Worm (Caenorhabditis elegans) whole organism, L4 larva: ENCODE data around the gene nduf-9.

Experiments
- F26F4.8 ChIP-seq: fragments of 200-800 bp; sonication (Bioruptor generic); conservative IDR thresholded peaks from 2 replicates; pipeline ENCODE4 v1.3.6; 2022; ENCODE audit warnings: missing genetic modification characterization, missing compliant biosample characterization
- F37D6.2 ChIP-seq: sonication (generic microtip); optimal IDR thresholded peaks from 2 replicates; lab custom pipeline; 2016; ENCODE audit warnings: mild to moderate bottlenecking, missing genetic modification characterization, missing compliant biosample characterization
- F44E2.7 ChIP-seq: fragments of 200-800 bp; sonication (Bioruptor generic); IDR thresholded peaks from 2 replicates; pipeline ENCODE4 v2.1.2; 2022; ENCODE audit warnings: missing genetic modification characterization, missing compliant biosample characterization
- R02D3.7 ChIP-seq: fragments of 150-350 bp; sonication (generic microtip); optimal IDR thresholded peaks from 3 replicates; lab custom pipeline; 2014; ENCODE audit warnings: missing biosample characterization, missing genetic modification characterization
- Y105C5A.15 ChIP-seq: fragments of 200-800 bp; sonication (Bioruptor generic); IDR thresholded peaks from 2 replicates; pipeline ENCODE4 v1.3.6; 2022; ENCODE audit warnings: missing genetic modification characterization, missing compliant biosample characterization
- Y48G9A.11 ChIP-seq: fragments of 200-800 bp; sonication (Bioruptor generic); IDR thresholded peaks from 2 replicates; pipeline ENCODE4 v1.3.6; 2022; ENCODE audit warnings: missing genetic modification reagents, missing genetic modification characterization, missing compliant biosample characterization
- ZK337.2 ChIP-seq: fragments of 200-800 bp; sonication (Bioruptor generic); IDR thresholded peaks from 2 replicates; pipeline ENCODE4 v1.3.6; 2022; ENCODE audit warnings: missing genetic modification reagents, missing genetic modification characterization, missing compliant biosample characterization
- ceh-32 ChIP-seq: sonication (generic microtip); optimal IDR thresholded peaks from 2 replicates; lab custom pipeline; 2016; ENCODE audit warnings: mild to moderate bottlenecking, missing genetic modification characterization, missing compliant biosample characterization; ENCODE audit not compliant: poor library complexity
- daf-16 ChIP-seq, 3 experiments: sonication (generic microtip); optimal IDR thresholded peaks; 2 replicates each; lab custom pipeline; 2016 to 2017; ENCODE audit warnings: missing genetic modification characterization in 3 of 3, missing genetic modification reagents in 3 of 3, mild to moderate bottlenecking in 2 of 3, missing compliant biosample characterization in 2 of 3, missing biosample characterization in 1 of 3, moderate library complexity in 1 of 3
- daf-19 ChIP-seq: fragments of 200-800 bp; sonication (Bioruptor generic); conservative IDR thresholded peaks from 2 replicates; pipeline ENCODE4 v1.3.6; 2022; ENCODE audit warnings: missing genetic modification characterization, missing compliant biosample characterization
- daf-8 ChIP-seq: fragments of 200-800 bp; sonication (Bioruptor generic); IDR thresholded peaks from 2 replicates; pipeline ENCODE4 v1.3.6; 2022; ENCODE audit warnings: missing genetic modification characterization, missing compliant biosample characterization
- dmd-8 ChIP-seq: fragments of 200-800 bp; sonication (Bioruptor generic); IDR thresholded peaks from 2 replicates; pipeline ENCODE4 v1.3.6; 2022; ENCODE audit warnings: missing genetic modification characterization, missing compliant biosample characterization
- dmd-9 ChIP-seq: fragments of 200-800 bp; sonication (Bioruptor generic); IDR thresholded peaks from 2 replicates; pipeline ENCODE4 v1.3.6; 2022; ENCODE audit warnings: missing genetic modification reagents, missing genetic modification characterization, missing compliant biosample characterization
- duxl-1 ChIP-seq: sonication (generic microtip); optimal IDR thresholded peaks from 2 replicates; lab custom pipeline; 2016; ENCODE audit warnings: mild to moderate bottlenecking, missing genetic modification characterization, moderate library complexity, missing compliant biosample characterization; ENCODE audit not compliant: poor library complexity
- dve-1 ChIP-seq: sonication (generic microtip); optimal IDR thresholded peaks from 2 replicates; lab custom pipeline; 2017; ENCODE audit warnings: antibody characterized with exemption, mild to moderate bottlenecking, missing genetic modification characterization, missing compliant biosample characterization; ENCODE audit not compliant: insufficient read depth
- egl-27 ChIP-seq: sonication (generic microtip); optimal IDR thresholded peaks from 3 replicates; lab custom pipeline; 2017; ENCODE audit warnings: missing biosample characterization, missing genetic modification reagents, missing genetic modification characterization
- egl-43 ChIP-seq: fragments of 200-800 bp; sonication (Bioruptor generic); IDR thresholded peaks from 2 replicates; pipeline ENCODE4 v1.3.6; 2022; ENCODE audit warnings: missing genetic modification reagents, missing genetic modification characterization, missing compliant biosample characterization
- hif-1 ChIP-seq, 2 experiments: sonication (generic microtip); optimal IDR thresholded peaks; 2 replicates each; lab custom pipeline; 2016 to 2017; ENCODE audit warnings: missing compliant biosample characterization in 2 of 2, missing genetic modification characterization in 2 of 2, missing genetic modification reagents in 2 of 2, missing genotype in 2 of 2, mild to moderate bottlenecking in 1 of 2
- hmg-1.1 ChIP-seq: fragments of 200-800 bp; sonication (Bioruptor generic); IDR thresholded peaks from 2 replicates; pipeline ENCODE4 v1.3.6; 2022; ENCODE audit warnings: missing genetic modification reagents, missing genetic modification characterization, missing compliant biosample characterization
- jun-1 ChIP-seq: fragments of 150-350 bp; optimal IDR thresholded peaks from 2 replicates; lab custom pipeline; 2014; ENCODE audit warnings: missing biosample characterization, missing genetic modification reagents, missing genetic modification characterization
- lin-1 ChIP-seq: fragments of 200-800 bp; sonication (Bioruptor generic); IDR thresholded peaks from 2 replicates; pipeline ENCODE4 v1.3.6; 2022; ENCODE audit warnings: missing genetic modification reagents, missing genetic modification characterization, missing compliant biosample characterization
- lin-15B ChIP-seq: fragments of 150-350 bp; sonication (generic microtip); optimal IDR thresholded peaks from 3 replicates; lab custom pipeline; 2014; ENCODE audit warnings: missing biosample characterization, missing genetic modification characterization
- lin-39 ChIP-seq: fragments of 150-350 bp; optimal IDR thresholded peaks from 2 replicates; lab custom pipeline; 2014; ENCODE audit warnings: missing biosample characterization, missing genetic modification reagents, missing genetic modification characterization
- lir-3 ChIP-seq: sonication (generic microtip); optimal IDR thresholded peaks from 2 replicates; lab custom pipeline; 2016; ENCODE audit warnings: mild to moderate bottlenecking, missing genetic modification characterization, missing compliant biosample characterization
- lsy-2 ChIP-seq, 2 experiments: fragments of 150-350 bp in 1 of 2; sonication (generic microtip) in 1 of 2; optimal IDR thresholded peaks; 2 replicates each; lab custom pipeline; 2014 to 2017; ENCODE audit warnings: missing biosample characterization in 2 of 2, missing genetic modification characterization in 2 of 2
- madf-5 ChIP-seq, 2 experiments: fragments of 200-800 bp; sonication (Bioruptor generic); IDR thresholded peaks; 2 replicates each; pipeline ENCODE4 v1.3.6; 2022; ENCODE audit warnings: missing compliant biosample characterization in 2 of 2, missing genetic modification characterization in 2 of 2
- madf-9 ChIP-seq: fragments of 200-800 bp; sonication (Bioruptor generic); conservative IDR thresholded peaks from 2 replicates; pipeline ENCODE4 v1.3.6; 2022; ENCODE audit warnings: missing genetic modification reagents, missing genetic modification characterization, missing compliant biosample characterization
- mdt-29 ChIP-seq: fragments of 200-800 bp; sonication (Bioruptor generic); IDR thresholded peaks from 2 replicates; pipeline ENCODE4 v1.3.6; 2022; ENCODE audit warnings: missing genetic modification reagents, missing genetic modification characterization, missing compliant biosample characterization
- mep-1 ChIP-seq: fragments of 150-350 bp; sonication (generic microtip); optimal IDR thresholded peaks from 3 replicates; lab custom pipeline; 2014; ENCODE audit warnings: missing biosample characterization, missing genetic modification characterization
- nhr-10 ChIP-seq: fragments of 150-350 bp; optimal IDR thresholded peaks from 2 replicates; lab custom pipeline; 2014; ENCODE audit warnings: missing biosample characterization, missing genetic modification characterization
- nhr-111 ChIP-seq: fragments of 200-800 bp; sonication (Bioruptor generic); optimal IDR thresholded peaks from 2 replicates; lab custom pipeline; 2018; ENCODE audit warnings: mild to moderate bottlenecking, missing genetic modification characterization, missing compliant biosample characterization
- nhr-28 ChIP-seq: fragments of 150-350 bp; optimal IDR thresholded peaks from 2 replicates; lab custom pipeline; 2014; ENCODE audit warnings: missing biosample characterization, missing genetic modification characterization
- nhr-48 ChIP-seq: sonication (generic microtip); optimal IDR thresholded peaks from 2 replicates; lab custom pipeline; 2016; ENCODE audit warnings: mild to moderate bottlenecking, missing genetic modification characterization, missing compliant biosample characterization
- nhr-6 ChIP-seq: fragments of 150-350 bp; optimal IDR thresholded peaks from 2 replicates; lab custom pipeline; 2014; ENCODE audit warnings: missing biosample characterization, missing genetic modification characterization
- skn-1 ChIP-seq: fragments of 150-350 bp; optimal IDR thresholded peaks from 2 replicates; lab custom pipeline; 2014; ENCODE audit warnings: missing biosample characterization, missing genetic modification characterization
- snpc-1.2 ChIP-seq: fragments of 200-800 bp; sonication (Bioruptor generic); IDR thresholded peaks from 2 replicates; pipeline ENCODE4 v1.3.6; 2022; ENCODE audit warnings: missing genetic modification reagents, missing genetic modification characterization, missing compliant biosample characterization
- spr-1 ChIP-seq: sonication (generic microtip); optimal IDR thresholded peaks from 2 replicates; lab custom pipeline; 2016; ENCODE audit warnings: mild to moderate bottlenecking, missing genetic modification characterization, missing compliant biosample characterization
- tra-1 ChIP-seq: fragments of 200-800 bp; sonication (Bioruptor generic); IDR thresholded peaks from 2 replicates; pipeline ENCODE4 v1.3.6; 2022; ENCODE audit warnings: missing genetic modification reagents, missing genetic modification characterization, missing compliant biosample characterization
- vab-7 ChIP-seq: fragments of 200-800 bp; sonication (Bioruptor generic); IDR thresholded peaks from 2 replicates; pipeline ENCODE4 v1.3.6; 2022; ENCODE audit warnings: missing genetic modification reagents, missing genetic modification characterization, missing compliant biosample characterization
- zfp-2 ChIP-seq: sonication (generic microtip); optimal IDR thresholded peaks from 2 replicates; lab custom pipeline; 2016; ENCODE audit warnings: mild to moderate bottlenecking, missing genetic modification characterization, missing compliant biosample characterization
- zfp-3 ChIP-seq: fragments of 200-800 bp; sonication (Bioruptor generic); conservative IDR thresholded peaks from 2 replicates; pipeline ENCODE4 v1.3.6; 2022; ENCODE audit warnings: missing genetic modification reagents, missing genetic modification characterization, missing compliant biosample characterization
- zip-11 ChIP-seq: fragments of 200-800 bp; sonication (Bioruptor generic); IDR thresholded peaks from 2 replicates; pipeline ENCODE4 v1.3.6; 2022; ENCODE audit warnings: missing genetic modification characterization, missing compliant biosample characterization
- ztf-11 ChIP-seq: fragments of 150-350 bp; optimal IDR thresholded peaks from 2 replicates; lab custom pipeline; 2014; ENCODE audit warnings: missing biosample characterization, missing genetic modification characterization

nduf-9 gene

ce11 chrIII:3249038-3249420 lies 654 bp upstream of the nduf-9 start (continued):
- no peak for TF ChIP-seq daf-8 (GFP tag; lab: Robert Waterston, UW)
- no peak for TF ChIP-seq zip-11 (GFP tag; lab: Robert Waterston, UW)
- TF ChIP-seq ztf-11 (tag; lab: Kevin White, UChicago) = no peak
- peak; percentile 23 for TF ChIP-seq mep-1 (tag; lab: Kevin White, UChicago)
- peak; percentile 57; the same call in 1 of the 2 replicates for TF ChIP-seq mdt-29 (GFP tag; lab: Robert Waterston, UW)
- TF ChIP-seq nhr-48 = peak; percentile 6
- TF ChIP-seq dmd-9 (GFP tag; lab: Robert Waterston, UW) = 0 out of 2 replicates have a peak, but pooled peaks have one; percentile 19
- 0 out of 2 replicates have a peak, but pooled peaks have one; percentile 7 for TF ChIP-seq zfp-3 (GFP tag; lab: Robert Waterston, UW)
- TF ChIP-seq madf-5 (GFP tag; IDR thresholded peaks at IDR 0.05; lab: Robert Waterston, UW) = peak; percentile 71 to 90; a peak in 3 of 4 replicates
- TF ChIP-seq ZK337.2 = peak; percentile 71
- TF ChIP-seq zfp-2 (tag; lab: Kevin White, UChicago) = peak; percentile 3
- no peak for TF ChIP-seq lsy-2 (tag; optimal IDR thresholded peaks at IDR 0.05; lab: Kevin White, UChicago)
- TF ChIP-seq duxl-1 = peak; percentile 41
- TF ChIP-seq jun-1 (tag; lab: Kevin White, UChicago) = no peak
- TF ChIP-seq nhr-28 (tag; lab: Kevin White, UChicago) = no peak
- peak; percentile 85 for TF ChIP-seq dmd-8 (GFP tag; lab: Robert Waterston, UW)
- peak; percentile 89 for TF ChIP-seq F44E2.7 (GFP tag; lab: Robert Waterston, UW)
- peak; percentile 82 for TF ChIP-seq vab-7 (GFP tag; lab: Robert Waterston, UW)
- TF ChIP-seq R02D3.7 (tag; lab: Kevin White, UChicago) = no peak
- TF ChIP-seq spr-1 (tag; lab: Kevin White, UChicago) = peak; percentile 56
- no peak for TF ChIP-seq nhr-10 (tag; lab: Kevin White, UChicago)
- peak; percentile 60; the same call in 1 of the 2 replicates for TF ChIP-seq snpc-1.2
- peak; percentile 52 for TF ChIP-seq lir-3 (tag; lab: Kevin White, UChicago)
- peak; percentile 80 for TF ChIP-seq F26F4.8 (GFP tag; lab: Robert Waterston, UW)
- no peak for TF ChIP-seq ceh-32 (tag; lab: Kevin White, UChicago)
- no peak for TF ChIP-seq egl-27 (tag; lab: Kevin White, UChicago)
- TF ChIP-seq lin-15B = no peak
- 0 out of 2 replicates have a peak, but pooled peaks have one; percentile 54 for TF ChIP-seq daf-19 (GFP tag; lab: Robert Waterston, UW)
- peak; percentile 14; the same call in 1 of the 2 replicates for TF ChIP-seq lin-1 (GFP tag; lab: Robert Waterston, UW)
- no peak for TF ChIP-seq nhr-6 (tag; lab: Kevin White, UChicago)
- no peak for TF ChIP-seq dve-1 (tag; lab: Kevin White, UChicago)
- peak; percentile 83 for TF ChIP-seq madf-9
- TF ChIP-seq nhr-111 (GFP tag; lab: Kevin White, UChicago) = no peak
- no peak for TF ChIP-seq skn-1 (tag; lab: Kevin White, UChicago)
- TF ChIP-seq F37D6.2 = no peak
- peak; percentile 73; the same call in 1 of the 2 replicates for TF ChIP-seq Y105C5A.15 (GFP tag; lab: Robert Waterston, UW)
- TF ChIP-seq lin-39 = no peak
- peak; percentile 83 for TF ChIP-seq tra-1 (GFP tag; lab: Robert Waterston, UW)
- TF ChIP-seq hif-1 (tag; optimal IDR thresholded peaks at IDR 0.05; lab: Kevin White, UChicago) = no peak
- TF ChIP-seq hmg-1.1 (GFP tag; lab: Robert Waterston, UW) = peak; percentile 37
- peak; percentile 25 to 74 for TF ChIP-seq daf-16 (GFP tag; optimal IDR thresholded peaks at IDR 0.05; lab: Kevin White, UChicago)
- TF ChIP-seq daf-16 (tag; optimal IDR thresholded peaks at IDR 0.05; lab: Kevin White, UChicago) = peak; percentile 46
- no peak for TF ChIP-seq Y48G9A.11 (GFP tag; lab: Robert Waterston, UW)
- peak; percentile 87 for TF ChIP-seq egl-43 (GFP tag; lab: Robert Waterston, UW)
